Worm (Caenorhabditis elegans) whole organism, L3 larva: Measurements from ENCODE around the gene ech-8.

Experiments
- egl-27 ChIP-seq: sonication (generic microtip); optimal IDR thresholded peaks from 4 replicates; lab custom pipeline; 2017; ENCODE audit warnings: missing biosample characterization, missing genetic modification reagents, missing genetic modification characterization
- pqm-1 ChIP-seq: fragments of 150-350 bp; optimal IDR thresholded peaks from 2 replicates; lab custom pipeline; 2017; ENCODE audit warnings: missing biosample characterization, missing genetic modification characterization, inconsistent platforms
- ztf-11 ChIP-seq: fragments of 150-350 bp; optimal IDR thresholded peaks from 2 replicates; lab custom pipeline; 2014; ENCODE audit warnings: missing biosample characterization, missing genetic modification characterization

- no peak for TF ChIP-seq pqm-1
- no peak for TF ChIP-seq egl-27 (tag; lab: Kevin White, UChicago)
- TF ChIP-seq ztf-11 (tag; lab: Kevin White, UChicago): no peak
Measured at ce11 chrIV:10242458-10243123, 3.6 kb upstream of the ech-8 start.
